Worm (Caenorhabditis elegans) whole organism, L1 larva: ENCODE measurements around the gene F28H7.3.

Experiments
- C04F5.9 ChIP-seq: sonication (generic microtip); optimal IDR thresholded peaks from 2 replicates; lab custom pipeline; 2016; ENCODE audit warnings: missing genetic modification characterization, missing compliant biosample characterization
- aly-2 ChIP-seq: fragments of 150-350 bp; optimal IDR thresholded peaks from 2 replicates; lab custom pipeline; 2014; ENCODE audit warnings: missing biosample characterization, missing genetic modification characterization
- ama-1 ChIP-seq: fragments of 150-350 bp; optimal IDR thresholded peaks from 2 replicates; lab custom pipeline; 2014
- efl-1 ChIP-seq, 4 experiments: fragments of 150-350 bp; optimal IDR thresholded peaks in 3 of 4; peaks in 1 of 4; 1 replicate in 1 of 4; 2 replicates in 3 of 4; lab custom pipeline; 2014; ENCODE audit warnings: missing biosample characterization in 2 of 4, missing genetic modification characterization in 2 of 4, missing genetic modification reagents in 2 of 4
- egl-13 ChIP-seq: sonication (generic microtip); optimal IDR thresholded peaks from 2 replicates; lab custom pipeline; 2016; ENCODE audit warnings: missing genotype, missing genetic modification reagents, missing genetic modification characterization, missing compliant biosample characterization
- fos-1 ChIP-seq: fragments of 150-350 bp; optimal IDR thresholded peaks from 2 replicates; lab custom pipeline; 2014; ENCODE audit warnings: missing biosample characterization, missing genetic modification characterization
- jun-1 ChIP-seq: fragments of 150-350 bp; optimal IDR thresholded peaks from 2 replicates; lab custom pipeline; 2014; ENCODE audit warnings: missing biosample characterization, missing genetic modification reagents, missing genetic modification characterization
- lin-35 ChIP-seq, 2 experiments: fragments of 150-350 bp; optimal IDR thresholded peaks; 2 replicates each; lab custom pipeline; 2014; ENCODE audit warnings: missing biosample characterization in 2 of 2, missing genetic modification characterization in 2 of 2, missing genetic modification reagents in 2 of 2
- lir-3 ChIP-seq: sonication (generic microtip); optimal IDR thresholded peaks from 2 replicates; lab custom pipeline; 2016; ENCODE audit warnings: mild to moderate bottlenecking, missing genetic modification characterization, moderate library complexity, missing compliant biosample characterization; ENCODE audit not compliant: poor library complexity
- mdl-1 ChIP-seq, 2 experiments: fragments of 150-350 bp; optimal IDR thresholded peaks; 2 replicates each; lab custom pipeline; 2014 to 2017; ENCODE audit warnings: missing biosample characterization in 2 of 2, missing genetic modification characterization in 2 of 2, inconsistent platforms in 1 of 2
- nhr-237 ChIP-seq: fragments of 150-350 bp; optimal IDR thresholded peaks from 2 replicates; lab custom pipeline; 2014; ENCODE audit warnings: missing biosample characterization, missing genetic modification characterization
- rnt-1 ChIP-seq: sonication (generic microtip); optimal IDR thresholded peaks from 2 replicates; lab custom pipeline; 2016; ENCODE audit warnings: mild to moderate bottlenecking, missing genetic modification characterization, moderate library complexity, missing compliant biosample characterization
- snpc-4 ChIP-seq: fragments of 150-350 bp; optimal IDR thresholded peaks from 2 replicates; lab custom pipeline; 2014; ENCODE audit warnings: missing biosample characterization, missing genetic modification characterization
- unc-30 ChIP-seq: sonication (generic microtip); optimal IDR thresholded peaks from 2 replicates; lab custom pipeline; 2017; ENCODE audit warnings: missing biosample characterization, missing genetic modification characterization

DNA sequence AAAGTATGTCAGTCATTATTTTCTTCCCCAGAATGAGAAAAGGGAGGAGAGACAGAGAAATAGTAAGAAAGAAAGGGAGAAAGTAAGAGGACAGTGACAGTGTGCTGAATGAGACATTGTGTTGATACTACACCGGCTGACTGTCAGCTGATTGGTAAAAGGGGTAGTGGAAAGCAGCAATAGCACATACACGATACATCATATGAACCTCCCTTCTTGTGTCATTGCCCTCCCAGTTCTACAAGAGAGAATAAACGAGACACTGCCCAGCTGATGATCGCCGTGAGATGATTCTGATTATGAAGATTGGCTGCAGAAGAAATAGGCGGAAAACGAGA lies 30.8 kb downstream of the F28H7.3 start:
- TF ChIP-seq ama-1 (lab: Kevin White, UChicago) (peak; percentile 64), lin-35 (GFP tag; optimal IDR thresholded peaks at IDR 0.05; lab: Kevin White, UChicago) (peak; percentile 49 to 89), snpc-4 (peak; percentile 66), jun-1 (peak; percentile 25), mdl-1 (tag; optimal IDR thresholded peaks at IDR 0.05; lab: Kevin White, UChicago) (peak in 1 of 2 experiments; percentile 97), rnt-1 (peak; percentile 72), efl-1 (optimal IDR thresholded peaks at IDR 0.05; lab: Kevin White, UChicago) (peak; percentile 35 to 44), efl-1 (GFP tag; optimal IDR thresholded peaks at IDR 0.05 in 1 of 2; lab: Kevin White, UChicago) (peak; percentile 37 to 94), nhr-237 (tag; lab: Kevin White, UChicago) (no peak), egl-13 (tag; lab: Kevin White, UChicago) (no peak), lir-3 (peak; percentile 82), C04F5.9 (no peak), fos-1 (tag; lab: Kevin White, UChicago) (no peak), aly-2 (no peak), unc-30 (tag; lab: Kevin White, UChicago) (no peak)
